Worm (Caenorhabditis elegans) whole organism, L2 larva: Measurements from ENCODE around the gene F53B3.6.

Experiments
- egl-27 ChIP-seq: sonication (generic microtip); optimal IDR thresholded peaks from 3 replicates; lab custom pipeline; 2017; ENCODE audit warnings: missing biosample characterization, missing genetic modification reagents, missing genetic modification characterization
- fos-1 ChIP-seq: fragments of 150-350 bp; optimal IDR thresholded peaks from 2 replicates; lab custom pipeline; 2014; ENCODE audit warnings: missing biosample characterization, missing genetic modification characterization
- mdl-1 ChIP-seq, 2 experiments: fragments of 150-350 bp in 1 of 2; sonication (generic microtip) in 1 of 2; optimal IDR thresholded peaks; 2 replicates each; lab custom pipeline; 2017; ENCODE audit warnings: missing biosample characterization in 2 of 2, missing genetic modification characterization in 2 of 2
- nhr-11 ChIP-seq: fragments of 150-350 bp; optimal IDR thresholded peaks from 2 replicates; lab custom pipeline; 2014; ENCODE audit warnings: missing biosample characterization, missing genetic modification characterization
- nhr-21 ChIP-seq: fragments of 150-350 bp; optimal IDR thresholded peaks from 2 replicates; lab custom pipeline; 2014; ENCODE audit warnings: missing biosample characterization, missing genetic modification characterization
- nhr-237 ChIP-seq: fragments of 150-350 bp; optimal IDR thresholded peaks from 2 replicates; lab custom pipeline; 2014; ENCODE audit warnings: missing biosample characterization, missing genetic modification characterization
- nhr-6 ChIP-seq: fragments of 150-350 bp; optimal IDR thresholded peaks from 2 replicates; lab custom pipeline; 2014; ENCODE audit warnings: missing biosample characterization, missing genetic modification characterization
- snpc-4 ChIP-seq: fragments of 150-350 bp; optimal IDR thresholded peaks from 2 replicates; lab custom pipeline; 2014; ENCODE audit warnings: missing biosample characterization, missing genetic modification characterization
- unc-39 ChIP-seq: fragments of 150-350 bp; optimal IDR thresholded peaks from 2 replicates; lab custom pipeline; 2014; ENCODE audit warnings: missing biosample characterization, missing genetic modification characterization
- unc-55 ChIP-seq: fragments of 150-350 bp; sonication (generic microtip); optimal IDR thresholded peaks from 3 replicates; lab custom pipeline; 2014; ENCODE audit warnings: missing biosample characterization, missing genetic modification reagents, missing genetic modification characterization
- unc-62 ChIP-seq: fragments of 150-350 bp; optimal IDR thresholded peaks from 2 replicates; lab custom pipeline; 2014; ENCODE audit warnings: missing biosample characterization, missing genetic modification reagents, missing genetic modification characterization
- zag-1 ChIP-seq: fragments of 150-350 bp; optimal IDR thresholded peaks from 2 replicates; lab custom pipeline; 2014; ENCODE audit warnings: missing biosample characterization, missing genetic modification characterization
- ztf-11 ChIP-seq: sonication (generic microtip); optimal IDR thresholded peaks from 2 replicates; lab custom pipeline; 2017; ENCODE audit warnings: missing biosample characterization, missing genetic modification characterization
- ztf-4 ChIP-seq: fragments of 150-350 bp; optimal IDR thresholded peaks from 2 replicates; lab custom pipeline; 2014; ENCODE audit warnings: missing biosample characterization, missing genetic modification characterization

- peak; percentile 74 for TF ChIP-seq nhr-21
- peak; percentile 87 for TF ChIP-seq unc-55
- TF ChIP-seq unc-39 (tag; lab: Kevin White, UChicago) = no peak
- TF ChIP-seq mdl-1 (tag; optimal IDR thresholded peaks at IDR 0.05; lab: Kevin White, UChicago) = peak; percentile 26 to 74
- no peak for TF ChIP-seq unc-62 (GFP tag; lab: Kevin White, UChicago)
- TF ChIP-seq nhr-11 = no peak
- peak; percentile 36 for TF ChIP-seq snpc-4 (tag; lab: Kevin White, UChicago)
- no peak for TF ChIP-seq ztf-11 (tag; lab: Kevin White, UChicago)
- peak; percentile 65 for TF ChIP-seq nhr-6 (tag; lab: Kevin White, UChicago)
- TF ChIP-seq ztf-4 = peak; percentile 26
- peak; percentile 73 for TF ChIP-seq zag-1 (tag; lab: Kevin White, UChicago)
- TF ChIP-seq egl-27 = peak; percentile 63
- no peak for TF ChIP-seq nhr-237
- peak; percentile 82 for TF ChIP-seq fos-1 (tag; lab: Kevin White, UChicago)
Measured at ce11 chrX:2852388-2852908, 11.6 kb upstream of the F53B3.6 start, which contains the start of gene kin-29.
